Fruit fly (Drosophila melanogaster) whole organism, embryonic: Measurements from ENCODE around the gene Liprin-alpha.
A peak's percentile ranks its signal among the peaks of the same experiment; 100 is the strongest.

Experiments
- Asciz ChIP-seq: fragments of 200-800 bp; sonication (Bioruptor generic); optimal IDR thresholded peaks from 2 replicates; lab custom pipeline; 2017; ENCODE audit warnings: missing biosample characterization, mild to moderate bottlenecking, missing genetic modification characterization, missing genetic modification reagents
- Blimp-1 ChIP-seq: fragments of 200-800 bp; sonication (Bioruptor generic); optimal IDR thresholded peaks from 3 replicates; lab custom pipeline; 2018; ENCODE audit warnings: missing biosample characterization, missing genetic modification characterization, mild to moderate bottlenecking, moderate library complexity, missing genetic modification reagents
- BtbVII ChIP-seq: fragments of 200-800 bp; sonication (Bioruptor generic); optimal IDR thresholded peaks from 3 replicates; lab custom pipeline; 2017; ENCODE audit warnings: missing biosample characterization, mild to moderate bottlenecking, missing genetic modification characterization
- CG10462 ChIP-seq: fragments of 200-800 bp; sonication (Bioruptor generic); optimal IDR thresholded peaks from 2 replicates; lab custom pipeline; 2016; ENCODE audit warnings: missing biosample characterization, missing genetic modification characterization
- CG10959 ChIP-seq: fragments of 200-800 bp; sonication (Bioruptor generic); IDR thresholded peaks from 2 replicates; pipeline ENCODE4 v1.3.6; 2022; ENCODE audit warnings: missing biosample characterization, missing genetic modification characterization
- CG11085 ChIP-seq: fragments of 200-800 bp; sonication (Bioruptor generic); IDR thresholded peaks from 2 replicates; pipeline ENCODE4 v1.3.6; 2022; ENCODE audit warnings: missing biosample characterization, missing genetic modification characterization
- CG12659 ChIP-seq: fragments of 200-800 bp; sonication (Bioruptor generic); optimal IDR thresholded peaks from 3 replicates; lab custom pipeline; 2017; ENCODE audit warnings: mild to moderate bottlenecking, missing biosample characterization, missing genetic modification reagents, missing genetic modification characterization
- CG13894 ChIP-seq: fragments of 200-800 bp; sonication (Bioruptor generic); optimal IDR thresholded peaks from 3 replicates; lab custom pipeline; 2018; ENCODE audit warnings: missing biosample characterization, mild to moderate bottlenecking, missing genetic modification characterization, moderate library complexity
- CG15269 ChIP-seq: fragments of 200-800 bp; sonication (Bioruptor generic); optimal IDR thresholded peaks from 2 replicates; lab custom pipeline; 2018; ENCODE audit warnings: missing biosample characterization, mild to moderate bottlenecking, missing genetic modification characterization, moderate library complexity
- CG1603 ChIP-seq: fragments of 200-800 bp; sonication (Bioruptor generic); optimal IDR thresholded peaks from 2 replicates; lab custom pipeline; 2019; ENCODE audit warnings: missing biosample characterization, mild to moderate bottlenecking, missing genetic modification characterization, moderate library complexity
- CG18011 ChIP-seq: fragments of 200-800 bp; sonication (Bioruptor generic); optimal IDR thresholded peaks from 2 replicates; lab custom pipeline; 2017; ENCODE audit warnings: missing biosample characterization, missing genetic modification characterization, mild to moderate bottlenecking, moderate library complexity, missing genotype
- CG18476 ChIP-seq: fragments of 200-800 bp; sonication (Bioruptor generic); optimal IDR thresholded peaks from 2 replicates; lab custom pipeline; 2016; ENCODE audit warnings: missing biosample characterization, mild to moderate bottlenecking, missing genetic modification characterization
- CG2202 ChIP-seq: fragments of 200-800 bp; sonication (Bioruptor generic); optimal IDR thresholded peaks from 2 replicates; lab custom pipeline; 2018; ENCODE audit warnings: missing biosample characterization, mild to moderate bottlenecking, missing genetic modification characterization
- CG2678 ChIP-seq: fragments of 200-800 bp; sonication (Bioruptor generic); optimal IDR thresholded peaks from 3 replicates; lab custom pipeline; 2019; ENCODE audit warnings: missing biosample characterization, mild to moderate bottlenecking, missing genetic modification characterization, moderate library complexity
- CG30403 ChIP-seq: fragments of 200-800 bp; sonication (Bioruptor generic); optimal IDR thresholded peaks from 3 replicates; lab custom pipeline; 2016; ENCODE audit warnings: missing biosample characterization, missing genetic modification characterization
- CG3163 ChIP-seq: fragments of 200-800 bp; sonication (Bioruptor generic); optimal IDR thresholded peaks from 3 replicates; lab custom pipeline; 2016; ENCODE audit warnings: missing biosample characterization, missing genetic modification characterization
- CG32767 ChIP-seq: fragments of 200-800 bp; sonication (Bioruptor generic); IDR thresholded peaks from 2 replicates; pipeline ENCODE4 v1.3.6; 2022; ENCODE audit warnings: missing biosample characterization, missing genetic modification characterization
- CG3995 ChIP-seq: fragments of 200-800 bp; sonication (Bioruptor generic); optimal IDR thresholded peaks from 3 replicates; lab custom pipeline; 2016; ENCODE audit warnings: missing biosample characterization, missing genetic modification characterization
- CG4404 ChIP-seq: fragments of 200-800 bp; sonication (Bioruptor generic); IDR thresholded peaks from 2 replicates; pipeline ENCODE4 v1.3.6; 2022; ENCODE audit warnings: missing biosample characterization, missing genetic modification characterization
- CG6175 ChIP-seq: fragments of 200-800 bp; sonication (Bioruptor generic); IDR thresholded peaks from 3 replicates; pipeline ENCODE4 v1.3.6; 2022; ENCODE audit warnings: missing biosample characterization, missing genetic modification characterization
- CG6683 ChIP-seq: fragments of 200-800 bp; sonication (Bioruptor generic); optimal IDR thresholded peaks from 2 replicates; lab custom pipeline; 2017; ENCODE audit warnings: missing biosample characterization, mild to moderate bottlenecking, missing genetic modification characterization, missing genetic modification reagents
- CG7786 ChIP-seq: fragments of 200-800 bp; sonication (Bioruptor generic); optimal IDR thresholded peaks from 2 replicates; lab custom pipeline; 2016; ENCODE audit warnings: missing biosample characterization, missing genetic modification characterization
- CG8388 ChIP-seq: fragments of 200-800 bp; sonication (Bioruptor generic); optimal IDR thresholded peaks from 2 replicates; lab custom pipeline; 2019; ENCODE audit warnings: missing biosample characterization, mild to moderate bottlenecking, missing genetic modification characterization, moderate library complexity
- D ChIP-seq, 2 experiments: fragments of 200-800 bp in 1 of 2; fragments of >200 bp in 1 of 2; sonication (Bioruptor generic) in 1 of 2; optimal IDR thresholded peaks; 2 replicates in 1 of 2; 3 replicates in 1 of 2; lab custom pipeline; 2017; ENCODE audit warnings: mild to moderate bottlenecking in 1 of 2, missing biosample characterization in 1 of 2, missing genetic modification characterization in 1 of 2, missing genetic modification reagents in 1 of 2
- Dll ChIP-seq: fragments of 200-800 bp; sonication (Bioruptor generic); IDR thresholded peaks from 4 replicates; pipeline ENCODE4 v1.3.6; 2022; ENCODE audit warnings: missing biosample characterization, missing genetic modification characterization; ENCODE audit not compliant: partially characterized antibody
- Dref ChIP-seq: fragments of 200-800 bp; sonication (Bioruptor generic); IDR thresholded peaks from 2 replicates; pipeline ENCODE4 v1.3.6; 2022; ENCODE audit warnings: missing biosample characterization, missing genetic modification characterization
- GATAe ChIP-seq: fragments of 200-800 bp; sonication (Bioruptor generic); conservative IDR thresholded peaks from 2 replicates; pipeline ENCODE4 v1.3.6; 2022; ENCODE audit warnings: missing biosample characterization, missing genetic modification characterization
- HHEX ChIP-seq: fragments of 200-800 bp; sonication (Bioruptor generic); optimal IDR thresholded peaks from 3 replicates; lab custom pipeline; 2017; ENCODE audit warnings: missing biosample characterization, mild to moderate bottlenecking, missing genetic modification characterization, missing genetic modification reagents
- Hr39 ChIP-seq: fragments of >200 bp; optimal IDR thresholded peaks from 2 replicates; lab custom pipeline; 2017
- MTF-1 ChIP-seq: fragments of 200-800 bp; sonication (Bioruptor generic); optimal IDR thresholded peaks from 2 replicates; lab custom pipeline; 2018; ENCODE audit warnings: missing biosample characterization, mild to moderate bottlenecking, missing genetic modification characterization, borderline replicate concordance
- Ptx1 ChIP-seq: fragments of 200-800 bp; sonication (Bioruptor generic); IDR thresholded peaks from 2 replicates; pipeline ENCODE4 v1.3.6; 2022; ENCODE audit warnings: missing biosample characterization, missing genetic modification characterization
- Sin3A ChIP-seq: fragments of >200 bp; optimal IDR thresholded peaks from 2 replicates; lab custom pipeline; 2018
- Six4 ChIP-seq: fragments of 200-800 bp; sonication (Bioruptor generic); optimal IDR thresholded peaks from 2 replicates; lab custom pipeline; 2016; ENCODE audit warnings: missing biosample characterization, missing genetic modification characterization
- ash1 ChIP-seq: fragments of 200-800 bp; sonication (Bioruptor generic); optimal IDR thresholded peaks from 2 replicates; lab custom pipeline; 2018; ENCODE audit warnings: missing biosample characterization, mild to moderate bottlenecking, missing genetic modification characterization
- bowl ChIP-seq: fragments of 200-800 bp; sonication (Bioruptor generic); IDR thresholded peaks from 2 replicates; pipeline ENCODE4 v1.3.6; 2022; ENCODE audit warnings: missing biosample characterization, missing genetic modification characterization
- en ChIP-seq: fragments of 200-800 bp; sonication (Bioruptor generic); optimal IDR thresholded peaks from 2 replicates; lab custom pipeline; 2016; ENCODE audit warnings: missing biosample characterization, missing genetic modification characterization
- exex ChIP-seq: fragments of 200-800 bp; sonication (Bioruptor generic); optimal IDR thresholded peaks from 4 replicates; lab custom pipeline; 2018; ENCODE audit warnings: missing biosample characterization, mild to moderate bottlenecking, missing genetic modification characterization, moderate library complexity
- fd96Cb ChIP-seq: fragments of 200-800 bp; sonication (Bioruptor generic); optimal IDR thresholded peaks from 2 replicates; lab custom pipeline; 2018; ENCODE audit warnings: missing biosample characterization, mild to moderate bottlenecking, missing genetic modification characterization, moderate library complexity
- ftz-f1 ChIP-seq: fragments of 200-800 bp; sonication (Bioruptor generic); optimal IDR thresholded peaks from 2 replicates; lab custom pipeline; 2016; ENCODE audit warnings: missing biosample characterization, missing genetic modification characterization
- gce ChIP-seq: fragments of 200-800 bp; sonication (Bioruptor generic); IDR thresholded peaks from 3 replicates; pipeline ENCODE4 v1.3.6; 2022; ENCODE audit warnings: missing biosample characterization, missing genetic modification characterization
- gcm ChIP-seq: fragments of 200-800 bp; sonication (Bioruptor generic); optimal IDR thresholded peaks from 2 replicates; lab custom pipeline; 2019; ENCODE audit warnings: missing biosample characterization, mild to moderate bottlenecking, missing genetic modification characterization, moderate library complexity
- gfzf ChIP-seq: fragments of 200-800 bp; sonication (Bioruptor generic); optimal IDR thresholded peaks from 2 replicates; lab custom pipeline; 2016; ENCODE audit warnings: missing biosample characterization, mild to moderate bottlenecking, missing genetic modification characterization, moderate library complexity
- hb ChIP-seq: fragments of 200-800 bp; sonication (Bioruptor generic); IDR thresholded peaks from 3 replicates; pipeline ENCODE4 v1.3.6; 2022; ENCODE audit warnings: missing biosample characterization, missing genetic modification characterization; ENCODE audit not compliant: partially characterized antibody
- hbn ChIP-seq: fragments of 200-800 bp; sonication (Bioruptor generic); IDR thresholded peaks from 2 replicates; pipeline ENCODE4 v1.3.6; 2022; ENCODE audit warnings: missing biosample characterization, missing genetic modification characterization; ENCODE audit not compliant: partially characterized antibody
- jumu ChIP-seq: fragments of 200-800 bp; sonication (Bioruptor generic); optimal IDR thresholded peaks from 3 replicates; lab custom pipeline; 2016; ENCODE audit warnings: missing biosample characterization, missing genetic modification characterization
- lola ChIP-seq, 3 experiments: fragments of >200 bp in 2 of 3; fragments of 200-800 bp in 1 of 3; sonication (Bioruptor generic) in 1 of 3; optimal IDR thresholded peaks; 2 replicates each; lab custom pipeline; 2017 to 2019; ENCODE audit warnings: missing biosample characterization in 3 of 3, missing genetic modification characterization in 3 of 3, mild to moderate bottlenecking in 1 of 3, moderate library complexity in 1 of 3
- maf-S ChIP-seq: fragments of 200-800 bp; sonication (Bioruptor generic); optimal IDR thresholded peaks from 2 replicates; lab custom pipeline; 2016; ENCODE audit warnings: missing biosample characterization, missing genetic modification characterization
- org-1 ChIP-seq: fragments of 200-800 bp; sonication (Bioruptor generic); optimal IDR thresholded peaks from 2 replicates; lab custom pipeline; 2017; ENCODE audit warnings: missing biosample characterization, missing genetic modification characterization
- sens ChIP-seq: fragments of 200-800 bp; sonication (Bioruptor generic); peaks from one replicate; lab custom pipeline; 2016; ENCODE audit warnings: missing biosample characterization, missing genetic modification characterization
- sim ChIP-seq: fragments of 200-800 bp; sonication (Bioruptor generic); IDR thresholded peaks from 2 replicates; pipeline ENCODE4 v1.3.6; 2022; ENCODE audit warnings: missing biosample characterization, missing genetic modification characterization
- zfh2 ChIP-seq: fragments of 200-800 bp; sonication (Bioruptor generic); optimal IDR thresholded peaks from 2 replicates; lab custom pipeline; 2016; ENCODE audit warnings: missing biosample characterization, missing genetic modification characterization

Gene Liprin-alpha

DNA sequence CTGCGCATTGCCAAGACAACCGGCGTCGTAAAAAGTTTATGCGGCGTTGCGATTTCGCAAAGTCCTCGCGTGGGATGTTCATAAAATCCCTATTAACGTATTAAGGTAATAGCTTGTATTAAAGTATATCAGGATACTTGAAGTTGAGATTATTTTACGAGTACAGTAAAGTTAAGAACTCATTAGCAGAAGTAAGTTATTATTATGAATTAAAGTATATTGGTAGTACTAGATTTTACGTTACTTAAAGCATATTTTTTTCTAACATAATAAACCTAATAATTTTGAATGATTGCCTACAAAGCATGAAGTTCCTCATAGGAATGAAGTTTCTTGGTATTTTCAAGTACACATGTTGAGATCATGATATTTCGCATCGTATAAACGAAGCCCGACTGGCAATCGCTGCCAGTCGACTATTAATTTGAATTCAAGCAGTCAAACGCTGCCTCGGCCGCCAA, 29.9 kb upstream of the Liprin-alpha start (continued):
- TF ChIP-seq MTF-1 (GFP tag; lab: Kevin White, UChicago) (no peak), CG2202 (no peak), hbn (GFP tag; lab: Robert Waterston, UW) (no peak), GATAe (no peak), Blimp-1 (peak; percentile 29), fd96Cb (tag; lab: Kevin White, UChicago) (peak; percentile 46), sim (GFP tag; lab: Robert Waterston, UW) (no peak), CG30403 (peak; percentile 70), CG12659 (GFP tag; lab: Kevin White, UChicago) (peak; percentile 50), gce (no peak), maf-S (GFP tag; lab: Kevin White, UChicago) (no peak), CG6683 (GFP tag; lab: Kevin White, UChicago) (no peak), CG18476 (GFP tag; lab: Kevin White, UChicago) (no peak), Hr39 (lab: Kevin White, UChicago) (no peak), CG11085 (GFP tag; lab: Robert Waterston, UW) (no peak), CG10959 (GFP tag; lab: Robert Waterston, UW) (no peak), BtbVII (GFP tag; lab: Kevin White, UChicago) (peak; percentile 57), bowl (GFP tag; lab: Robert Waterston, UW) (no peak), CG10462 (GFP tag; lab: Kevin White, UChicago) (no peak), ash1 (no peak), Sin3A (lab: Kevin White, UChicago) (no peak), Asciz (GFP tag; lab: Kevin White, UChicago) (peak; percentile 23), Dll (GFP tag; lab: Robert Waterston, UW) (no peak), D (optimal IDR thresholded peaks at IDR 0.05; lab: Kevin White, UChicago) (no peak), D (GFP tag; optimal IDR thresholded peaks at IDR 0.05; lab: Kevin White, UChicago) (peak; percentile 70), CG3163 (no peak), exex (no peak), HHEX (GFP tag; lab: Kevin White, UChicago) (peak; percentile 30), hb (GFP tag; lab: Robert Waterston, UW) (no peak), CG8388 (GFP tag; lab: Kevin White, UChicago) (peak; percentile 55), lola (GFP tag; optimal IDR thresholded peaks at IDR 0.05; lab: Kevin White, UChicago) (peak in 1 of 3 experiments; percentile 80), CG3995 (GFP tag; lab: Kevin White, UChicago) (no peak), Six4 (GFP tag; lab: Kevin White, UChicago) (peak; percentile 41), CG15269 (tag; lab: Kevin White, UChicago) (peak; percentile 54), org-1 (GFP tag; lab: Kevin White, UChicago) (peak; percentile 36), gfzf (GFP tag; lab: Kevin White, UChicago) (no peak), sens (GFP tag; lab: Kevin White, UChicago) (peak; percentile 90), CG1603 (peak; percentile 5), Ptx1 (GFP tag; lab: Robert Waterston, UW) (peak; percentile 32; the same call in 1 of the 2 replicates), en (GFP tag; lab: Kevin White, UChicago) (no peak), Dref (no peak), CG13894 (tag; lab: Kevin White, UChicago) (no peak), zfh2 (GFP tag; lab: Kevin White, UChicago) (peak; percentile 0), jumu (GFP tag; lab: Kevin White, UChicago) (no peak), ftz-f1 (GFP tag; lab: Kevin White, UChicago) (no peak), CG2678 (peak; percentile 73), CG32767 (GFP tag; lab: Robert Waterston, UW) (no peak), gcm (GFP tag; lab: Kevin White, UChicago) (peak; percentile 56), CG7786 (no peak), CG6175 (GFP tag; lab: Robert Waterston, UW) (no peak), CG18011 (GFP tag; lab: Kevin White, UChicago) (no peak), CG4404 (GFP tag; lab: Robert Waterston, UW) (no peak)
